Fruit fly (Drosophila melanogaster) Kc167 (cell line): ENCODE results near the gene Spase22-23.
A peak's percentile ranks its signal among the peaks of the same experiment; 100 is the strongest.

Experiments
- Myc ChIP-seq: fragments of >200 bp; optimal IDR thresholded peaks from 2 replicates; lab custom pipeline; 2017; ENCODE audit warnings: missing external identifiers
- h ChIP-seq: fragments of >200 bp; optimal IDR thresholded peaks from 3 replicates; lab custom pipeline; 2018; ENCODE audit warnings: missing external identifiers
- psq ChIP-seq: fragments of >200 bp; optimal IDR thresholded peaks from 2 replicates; lab custom pipeline; 2017; ENCODE audit warnings: missing external identifiers
- ttk ChIP-seq: sonication (Bioruptor generic); optimal IDR thresholded peaks from 2 replicates; lab custom pipeline; 2017; ENCODE audit warnings: missing external identifiers

DNA sequence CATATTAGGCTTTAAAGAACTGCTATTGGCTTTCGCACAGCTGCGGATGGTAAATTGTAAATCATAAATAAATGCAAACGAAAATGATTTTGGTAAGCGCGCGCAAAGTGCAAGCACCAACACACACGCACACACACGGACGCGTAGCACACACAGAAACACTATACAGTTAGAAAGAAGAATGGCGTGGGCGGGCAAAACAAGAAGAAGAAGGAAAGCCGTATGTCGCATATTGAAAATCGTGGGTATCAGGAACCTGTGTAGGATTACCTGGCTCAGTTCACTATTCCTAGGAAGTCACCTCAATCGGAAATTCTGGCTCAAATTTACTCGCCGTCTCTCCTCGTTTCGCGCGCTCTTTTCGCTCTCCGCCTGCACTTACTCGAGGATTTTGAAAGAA is 9.0 kb downstream of the Spase22-23 start, which contains the start of gene cav:
- TF ChIP-seq psq (lab: Kevin White, UChicago), result peak; percentile 3
- no peak for TF ChIP-seq Myc (lab: Kevin White, UChicago)
- TF ChIP-seq ttk (lab: Kevin White, UChicago), result no peak
- no peak for TF ChIP-seq h (lab: Kevin White, UChicago)
